Fruit fly (Drosophila melanogaster) S2 (cell line): ENCODE results near the gene moon.

Experiments used
- CG8478 ChIP-seq: fragments of >200 bp; optimal IDR thresholded peaks from 2 replicates; lab custom pipeline; 2018
- CTCF ChIP-seq, 2 experiments: fragments of >200 bp; optimal IDR thresholded peaks; 2 replicates each; lab custom pipeline; 2018

DNA sequence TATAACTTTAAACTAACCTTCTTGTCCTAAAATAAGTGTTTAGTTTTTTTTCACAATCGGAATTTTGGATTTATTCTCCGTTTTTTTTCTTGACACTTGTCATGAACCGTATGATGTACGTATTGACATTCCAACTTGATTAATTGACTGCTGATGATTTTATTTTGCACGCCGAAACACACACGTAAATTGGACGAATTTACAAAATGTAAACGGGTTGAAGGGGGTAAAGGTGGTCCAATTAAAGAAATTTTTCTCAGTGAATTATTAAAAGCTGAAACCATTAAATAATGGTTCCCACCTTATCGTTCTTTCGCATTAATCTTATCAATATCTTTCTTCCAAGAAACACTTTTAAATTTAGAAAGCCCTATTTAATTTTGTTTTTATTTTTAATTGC lies 16.1 kb downstream of the moon start, which contains the start of gene Uch-L5R:
- no peak for TF ChIP-seq CG8478 (lab: Kevin White, UChicago)
- no peak for TF ChIP-seq CTCF (optimal IDR thresholded peaks at IDR 0.05; lab: Kevin White, UChicago)
